Fruit fly (Drosophila melanogaster): ENCODE data around the gene CG34012.
A peak's percentile ranks its signal among the peaks of the same experiment; 100 is the strongest.

The CG34012 gene

DNA sequence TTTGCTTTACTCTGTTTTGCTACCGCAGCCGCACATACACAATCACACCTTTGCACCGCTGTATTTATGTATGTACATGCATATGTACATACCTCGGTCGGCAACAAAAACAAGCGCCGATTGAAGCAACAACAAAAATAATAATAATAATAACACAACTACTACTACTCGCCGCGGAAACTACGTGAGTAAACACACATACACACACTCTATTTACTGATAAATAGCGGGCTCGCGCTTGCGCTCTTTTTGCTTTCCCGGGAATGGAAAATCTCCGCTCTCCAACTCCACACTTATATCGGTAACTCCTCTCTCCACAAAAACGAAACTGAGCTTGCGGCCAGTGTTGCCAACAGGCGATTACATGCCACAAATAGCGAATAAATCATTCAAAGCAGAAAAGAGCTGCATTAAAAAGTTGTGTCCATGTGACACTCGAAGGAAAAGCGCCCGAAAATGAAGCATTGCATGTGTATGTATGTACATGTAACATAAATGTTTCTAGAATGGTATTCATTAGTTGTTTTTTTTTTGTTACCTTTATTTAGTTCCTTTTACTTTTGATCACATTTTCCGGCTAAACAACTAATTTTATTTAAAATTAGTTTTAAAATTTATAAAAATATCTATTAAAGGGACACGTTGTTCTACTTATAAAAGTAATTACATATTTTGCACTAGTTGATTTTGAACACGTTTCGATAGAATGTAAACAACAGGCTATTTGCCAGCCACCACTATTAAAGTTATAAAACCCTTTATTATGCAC is 9.5 kb upstream of the CG34012 start (continued):
- TF ChIP-seq CG4282 (GFP tag; optimal IDR thresholded peaks at IDR 0.05) (peak; percentile 24), CG6683 (GFP tag; optimal IDR thresholded peaks at IDR 0.05) (peak; percentile 77), CG10959 (GFP tag; IDR thresholded peaks at IDR 0.05) (no peak), ftz-f1 (GFP tag; optimal IDR thresholded peaks at IDR 0.05) (peak; percentile 19), CG16863 (GFP tag; optimal IDR thresholded peaks at IDR 0.05) (peak; percentile 54), Myb (GFP tag; optimal IDR thresholded peaks at IDR 0.05) (peak; percentile 37), pzg (GFP tag; optimal IDR thresholded peaks at IDR 0.05) (peak; percentile 14), CG14014 (GFP tag; IDR thresholded peaks at IDR 0.05) (peak; percentile 74; the same call in 1 of the 2 replicates), CG9609 (GFP tag; optimal IDR thresholded peaks at IDR 0.05) (peak; percentile 16), Dek (tag; optimal IDR thresholded peaks at IDR 0.05) (peak; percentile 55), chn (GFP tag; optimal IDR thresholded peaks at IDR 0.05) (no peak), CG2202 (tag; optimal IDR thresholded peaks at IDR 0.05) (peak; percentile 69), slbo (GFP tag; IDR thresholded peaks at IDR 0.05) (peak; percentile 20; the same call in 1 of the 2 replicates), CG2129 (GFP tag; IDR thresholded peaks at IDR 0.05; ENCODE audit: partially characterized antibody) (no peak), CG8924 (tag; optimal IDR thresholded peaks at IDR 0.05) (peak; percentile 86), CG1529 (GFP tag; optimal IDR thresholded peaks at IDR 0.05) (peak; percentile 72), Opbp (GFP tag; IDR thresholded peaks at IDR 0.05; ENCODE audit: partially characterized antibody) (0 out of 3 replicates have a peak, but pooled peaks have one; percentile 26), MBD-R2 (GFP tag; IDR thresholded peaks at IDR 0.05) (peak; percentile 48; the same call in 1 of the 2 replicates), bowl (GFP tag; IDR thresholded peaks at IDR 0.05) (no peak), gsb-n (tag; optimal IDR thresholded peaks at IDR 0.05) (peak; percentile 57), prd (optimal IDR thresholded peaks at IDR 0.05) (no peak), prd (GFP tag; IDR thresholded peaks at IDR 0.05) (peak; percentile 47; the same call in 2 of the 3 replicates), CG6765 (GFP tag; optimal IDR thresholded peaks at IDR 0.05) (peak; percentile 79), Camta (GFP tag; optimal IDR thresholded peaks at IDR 0.05) (peak; percentile 77), bbx (GFP tag; IDR thresholded peaks at IDR 0.05; ENCODE audit: partially characterized antibody) (peak; percentile 26; the same call in 1 of the 2 replicates), CG10462 (GFP tag; optimal IDR thresholded peaks at IDR 0.05) (no peak), Med (GFP tag) (peak; percentile 92), CG17612 (GFP tag; IDR thresholded peaks at IDR 0.05) (no peak), CG3726 (GFP tag; IDR thresholded peaks at IDR 0.05) (no peak), CG1647 (GFP tag; optimal IDR thresholded peaks at IDR 0.05) (peak; percentile 47), ab (GFP tag; optimal IDR thresholded peaks at IDR 0.05) (no peak), insv (GFP tag; optimal IDR thresholded peaks at IDR 0.05) (peak in 1 of 2 experiments; percentile 78), CG1602 (GFP tag; optimal IDR thresholded peaks at IDR 0.05) (peak; percentile 44), MTF-1 (GFP tag; optimal IDR thresholded peaks at IDR 0.05; ENCODE audit: borderline replicate concordance) (peak; percentile 86), Jarid2 (GFP tag; optimal IDR thresholded peaks at IDR 0.05) (no peak), ro (GFP tag; IDR thresholded peaks at IDR 0.05) (no peak), Spps (tag; optimal IDR thresholded peaks at IDR 0.05) (peak; percentile 44), Atf-2 (GFP tag; optimal IDR thresholded peaks at IDR 0.05) (peak; percentile 55), CG3163 (GFP tag; optimal IDR thresholded peaks at IDR 0.05) (peak; percentile 72), CG11723 (GFP tag; optimal IDR thresholded peaks at IDR 0.05) (peak; percentile 69), ac (GFP tag; optimal IDR thresholded peaks at IDR 0.05) (peak; percentile 70), vfl (GFP tag; optimal IDR thresholded peaks at IDR 0.05) (peak; percentile 24), Gsc (GFP tag; IDR thresholded peaks at IDR 0.05) (no peak), Hey (tag; optimal IDR thresholded peaks at IDR 0.05) (peak; percentile 84), B-H2 (GFP tag; optimal IDR thresholded peaks at IDR 0.05) (peak; percentile 92), dan (GFP tag; IDR thresholded peaks at IDR 0.05) (no peak), hkb (optimal IDR thresholded peaks at IDR 0.05) (no peak), hkb (GFP tag; IDR thresholded peaks at IDR 0.05) (peak; percentile 85), ssp (GFP tag; IDR thresholded peaks at IDR 0.05) (no peak), CG2712 (tag; optimal IDR thresholded peaks at IDR 0.05) (peak; percentile 35)
